Worm (Caenorhabditis elegans): Measurements from ENCODE around the gene T03F7.6.

DNA sequence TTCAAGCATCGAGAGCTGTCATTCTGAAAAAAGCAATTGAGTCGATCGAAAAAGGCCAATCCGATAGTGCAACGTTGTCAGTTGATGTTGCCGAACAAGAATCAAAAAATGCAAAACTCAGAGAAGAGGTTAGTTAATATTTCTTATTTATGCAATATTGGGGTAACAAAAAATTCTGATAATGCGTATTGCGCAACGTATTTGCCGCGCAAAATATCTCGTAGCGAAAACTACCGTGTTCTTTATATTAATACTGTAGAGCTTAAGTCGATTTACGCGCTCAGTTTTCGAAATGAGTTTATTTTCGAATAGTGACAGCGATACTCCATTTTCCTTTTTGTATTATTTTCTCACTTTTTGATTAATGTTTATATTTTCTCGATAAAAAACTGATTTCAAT, 49.5 kb upstream of the T03F7.6 start:
- no peak for TF ChIP-seq pha-4 (tag; optimal IDR thresholded peaks at IDR 0.05)
- no peak for TF ChIP-seq nhr-237 (tag; optimal IDR thresholded peaks at IDR 0.05)
- TF ChIP-seq ces-1 (GFP tag; optimal IDR thresholded peaks at IDR 0.05): no peak
- TF ChIP-seq ztf-11 (tag; optimal IDR thresholded peaks at IDR 0.05): no peak
